Fruit fly (Drosophila melanogaster) whole organism, embryonic: ENCODE results near the gene CG32373.

Source experiments
- CG10959 ChIP-seq: fragments of 200-800 bp; sonication (Bioruptor generic); IDR thresholded peaks from 2 replicates; pipeline ENCODE4 v1.3.6; 2022; ENCODE audit warnings: missing biosample characterization, missing genetic modification characterization
- CG12219 ChIP-seq: fragments of 200-800 bp; sonication (Bioruptor generic); optimal IDR thresholded peaks from 3 replicates; lab custom pipeline; 2018; ENCODE audit warnings: missing biosample characterization, mild to moderate bottlenecking, missing genetic modification characterization
- CG13123 ChIP-seq: fragments of 200-800 bp; sonication (Bioruptor generic); optimal IDR thresholded peaks from 2 replicates; lab custom pipeline; 2016; ENCODE audit warnings: missing biosample characterization, missing genetic modification characterization
- CG15073 ChIP-seq: fragments of 200-800 bp; sonication (Bioruptor generic); optimal IDR thresholded peaks from 2 replicates; lab custom pipeline; 2016; ENCODE audit warnings: missing biosample characterization, missing genetic modification characterization
- CG15601 ChIP-seq: fragments of 200-800 bp; sonication (Bioruptor generic); optimal IDR thresholded peaks from 3 replicates; lab custom pipeline; 2019; ENCODE audit warnings: missing biosample characterization, mild to moderate bottlenecking, missing genetic modification characterization, moderate library complexity
- CG17385 ChIP-seq: fragments of 200-800 bp; sonication (Bioruptor generic); optimal IDR thresholded peaks from 3 replicates; lab custom pipeline; 2018; ENCODE audit warnings: missing biosample characterization, mild to moderate bottlenecking, missing genetic modification characterization
- CG17802 ChIP-seq: fragments of 200-800 bp; sonication (Bioruptor generic); optimal IDR thresholded peaks from 2 replicates; lab custom pipeline; 2018; ENCODE audit warnings: missing biosample characterization, mild to moderate bottlenecking, missing genetic modification characterization, moderate library complexity
- CG18476 ChIP-seq: fragments of 200-800 bp; sonication (Bioruptor generic); optimal IDR thresholded peaks from 2 replicates; lab custom pipeline; 2016; ENCODE audit warnings: missing biosample characterization, mild to moderate bottlenecking, missing genetic modification characterization
- CG2678 ChIP-seq: fragments of 200-800 bp; sonication (Bioruptor generic); optimal IDR thresholded peaks from 3 replicates; lab custom pipeline; 2019; ENCODE audit warnings: missing biosample characterization, mild to moderate bottlenecking, missing genetic modification characterization, moderate library complexity
- CG2875 ChIP-seq: fragments of 200-800 bp; sonication (Bioruptor generic); optimal IDR thresholded peaks from 2 replicates; lab custom pipeline; 2017; ENCODE audit warnings: missing biosample characterization, mild to moderate bottlenecking, missing genetic modification characterization, missing genetic modification reagents
- CG32532 ChIP-seq: fragments of 200-800 bp; sonication (Bioruptor generic); IDR thresholded peaks from 2 replicates; pipeline ENCODE4 v1.3.6; 2022; ENCODE audit warnings: missing biosample characterization, missing genetic modification characterization
- CG3847 ChIP-seq: fragments of 200-800 bp; sonication (Bioruptor generic); IDR thresholded peaks from 2 replicates; pipeline ENCODE4 v1.3.6; 2022; ENCODE audit warnings: missing biosample characterization, missing genetic modification characterization
- CG3995 ChIP-seq: fragments of 200-800 bp; sonication (Bioruptor generic); optimal IDR thresholded peaks from 3 replicates; lab custom pipeline; 2016; ENCODE audit warnings: missing biosample characterization, missing genetic modification characterization
- CG4328 ChIP-seq: fragments of 200-800 bp; sonication (Bioruptor generic); optimal IDR thresholded peaks from 3 replicates; lab custom pipeline; 2017; ENCODE audit warnings: missing biosample characterization, missing genetic modification reagents, missing genetic modification characterization
- CG4707 ChIP-seq: fragments of 200-800 bp; sonication (Bioruptor generic); optimal IDR thresholded peaks from 2 replicates; lab custom pipeline; 2018; ENCODE audit warnings: missing biosample characterization, mild to moderate bottlenecking, missing genetic modification characterization, moderate library complexity
- CG4820 ChIP-seq: fragments of 200-800 bp; sonication (Bioruptor generic); optimal IDR thresholded peaks from 3 replicates; lab custom pipeline; 2016; ENCODE audit warnings: missing biosample characterization, missing genetic modification characterization
- CG6689 ChIP-seq: fragments of 200-800 bp; sonication (Bioruptor generic); IDR thresholded peaks from 2 replicates; pipeline ENCODE4 v1.3.6; 2022; ENCODE audit warnings: missing biosample characterization, missing genetic modification characterization
- CG7928 ChIP-seq: fragments of 200-800 bp; sonication (Bioruptor generic); optimal IDR thresholded peaks from 2 replicates; lab custom pipeline; 2017; ENCODE audit warnings: missing biosample characterization, mild to moderate bottlenecking, missing genetic modification characterization
- CG8478 ChIP-seq: fragments of >200 bp; optimal IDR thresholded peaks from 2 replicates; lab custom pipeline; 2018
- CG9727 ChIP-seq: fragments of 200-800 bp; sonication (Bioruptor generic); optimal IDR thresholded peaks from 3 replicates; lab custom pipeline; 2017; ENCODE audit warnings: missing biosample characterization, mild to moderate bottlenecking, missing genetic modification characterization
- CrebB ChIP-seq: fragments of 200-800 bp; sonication (Bioruptor generic); optimal IDR thresholded peaks from 3 replicates; lab custom pipeline; 2018; ENCODE audit warnings: missing biosample characterization, mild to moderate bottlenecking, missing genetic modification characterization
- Fer2 ChIP-seq: fragments of 200-800 bp; sonication (Bioruptor generic); optimal IDR thresholded peaks from 2 replicates; lab custom pipeline; 2018; ENCODE audit warnings: missing biosample characterization, mild to moderate bottlenecking, missing genetic modification characterization, moderate library complexity
- HLH3B ChIP-seq: fragments of 200-800 bp; sonication (Bioruptor generic); IDR thresholded peaks from 2 replicates; pipeline ENCODE4 v1.3.6; 2022; ENCODE audit warnings: missing biosample characterization, missing genetic modification characterization
- HLH54F ChIP-seq: fragments of 200-800 bp; sonication (Bioruptor generic); optimal IDR thresholded peaks from 3 replicates; lab custom pipeline; 2016; ENCODE audit warnings: missing biosample characterization, missing genetic modification characterization
- Hr51 ChIP-seq, 2 experiments: fragments of 200-800 bp; sonication (Bioruptor generic); optimal IDR thresholded peaks; 2 replicates in 1 of 2; 3 replicates in 1 of 2; lab custom pipeline; 2016 to 2018; ENCODE audit warnings: missing biosample characterization in 2 of 2, missing genetic modification characterization in 2 of 2, mild to moderate bottlenecking in 1 of 2, moderate library complexity in 1 of 2
- Hsf ChIP-seq: fragments of 200-800 bp; sonication (Bioruptor generic); optimal IDR thresholded peaks from 3 replicates; lab custom pipeline; 2016; ENCODE audit warnings: missing biosample characterization, missing genetic modification characterization
- Mad ChIP-seq: fragments of 200-800 bp; sonication (Bioruptor generic); optimal IDR thresholded peaks from 2 replicates; lab custom pipeline; 2016; ENCODE audit warnings: missing biosample characterization, missing genetic modification characterization
- Mrtf ChIP-seq: fragments of 200-800 bp; sonication (Bioruptor generic); IDR thresholded peaks from 3 replicates; pipeline ENCODE4 v1.3.6; 2022; ENCODE audit warnings: missing biosample characterization, missing genetic modification characterization
- Neu2 ChIP-seq: fragments of 200-800 bp; sonication (Bioruptor generic); optimal IDR thresholded peaks from 3 replicates; lab custom pipeline; 2016; ENCODE audit warnings: missing biosample characterization, missing genetic modification characterization, borderline replicate concordance
- Xrp1 ChIP-seq: fragments of 200-800 bp; sonication (Bioruptor generic); IDR thresholded peaks from 2 replicates; pipeline ENCODE4 v1.3.6; 2022; ENCODE audit warnings: missing biosample characterization, missing genetic modification characterization
- ash1 ChIP-seq: fragments of 200-800 bp; sonication (Bioruptor generic); optimal IDR thresholded peaks from 2 replicates; lab custom pipeline; 2018; ENCODE audit warnings: missing biosample characterization, mild to moderate bottlenecking, missing genetic modification characterization
- bigmax ChIP-seq: fragments of 200-800 bp; sonication (Bioruptor generic); optimal IDR thresholded peaks from 2 replicates; lab custom pipeline; 2018; ENCODE audit warnings: missing biosample characterization, mild to moderate bottlenecking, missing genetic modification characterization
- cato ChIP-seq: fragments of 200-800 bp; sonication (Bioruptor generic); optimal IDR thresholded peaks from 2 replicates; lab custom pipeline; 2016; ENCODE audit warnings: missing biosample characterization, missing genetic modification characterization, borderline replicate concordance
- chif ChIP-seq, 2 experiments: fragments of 200-800 bp; sonication (Bioruptor generic); optimal IDR thresholded peaks; 3 replicates each; lab custom pipeline; 2016; ENCODE audit warnings: missing biosample characterization in 2 of 2, missing genetic modification characterization in 2 of 2
- chm ChIP-seq: fragments of 200-800 bp; sonication (Bioruptor generic); IDR thresholded peaks from 2 replicates; pipeline ENCODE4 v1.3.6; 2022; ENCODE audit warnings: missing biosample characterization, missing genetic modification characterization
- chn ChIP-seq: fragments of 200-800 bp; sonication (Bioruptor generic); optimal IDR thresholded peaks from 2 replicates; lab custom pipeline; 2016; ENCODE audit warnings: missing biosample characterization, missing genetic modification characterization
- ci ChIP-seq: fragments of 200-800 bp; sonication (Bioruptor generic); IDR thresholded peaks from 3 replicates; pipeline ENCODE4 v1.3.6; 2022; ENCODE audit warnings: missing biosample characterization, missing genetic modification characterization
- disco-r ChIP-seq: fragments of 200-800 bp; sonication (Bioruptor generic); optimal IDR thresholded peaks from 2 replicates; lab custom pipeline; 2016; ENCODE audit warnings: missing biosample characterization, missing genetic modification characterization
- en ChIP-seq: fragments of 200-800 bp; sonication (Bioruptor generic); optimal IDR thresholded peaks from 2 replicates; lab custom pipeline; 2016; ENCODE audit warnings: missing biosample characterization, missing genetic modification characterization
- grn ChIP-seq: fragments of 200-800 bp; sonication (Bioruptor generic); optimal IDR thresholded peaks from 3 replicates; lab custom pipeline; 2017; ENCODE audit warnings: missing biosample characterization, missing genetic modification characterization
- ind ChIP-seq: fragments of 200-800 bp; sonication (Bioruptor generic); optimal IDR thresholded peaks from 3 replicates; lab custom pipeline; 2016; ENCODE audit warnings: missing biosample characterization, missing genetic modification characterization
- insv ChIP-seq, 2 experiments: fragments of 200-800 bp; sonication (Bioruptor generic); optimal IDR thresholded peaks; 3 replicates each; lab custom pipeline; 2016 to 2018; ENCODE audit warnings: missing biosample characterization in 2 of 2, missing genetic modification characterization in 2 of 2
- inv ChIP-seq: fragments of 200-800 bp; sonication (Bioruptor generic); IDR thresholded peaks from 2 replicates; pipeline ENCODE4 v1.3.6; 2022; ENCODE audit warnings: missing biosample characterization, missing genetic modification characterization; ENCODE audit not compliant: partially characterized antibody
- klu ChIP-seq: fragments of 200-800 bp; sonication (Bioruptor generic); IDR thresholded peaks from 2 replicates; pipeline ENCODE4 v1.3.6; 2022; ENCODE audit warnings: missing biosample characterization, missing genetic modification characterization
- luna ChIP-seq: fragments of 200-800 bp; sonication (Bioruptor generic); optimal IDR thresholded peaks from 2 replicates; lab custom pipeline; 2016; ENCODE audit warnings: missing biosample characterization, missing genetic modification characterization
- pb ChIP-seq: fragments of 200-800 bp; sonication (Bioruptor generic); optimal IDR thresholded peaks from 3 replicates; lab custom pipeline; 2016; ENCODE audit warnings: missing biosample characterization, missing genetic modification characterization
- pita ChIP-seq: fragments of 200-800 bp; sonication (Bioruptor generic); optimal IDR thresholded peaks from 2 replicates; lab custom pipeline; 2017; ENCODE audit warnings: missing biosample characterization, mild to moderate bottlenecking, missing genetic modification characterization
- sens-2 ChIP-seq: fragments of 200-800 bp; sonication (Bioruptor generic); IDR thresholded peaks from 2 replicates; pipeline ENCODE4 v1.3.6; 2022; ENCODE audit warnings: missing biosample characterization, missing genetic modification characterization
- vvl ChIP-seq: fragments of 200-800 bp; sonication (Bioruptor generic); IDR thresholded peaks from 2 replicates; pipeline ENCODE4 v1.3.6; 2022; ENCODE audit warnings: missing biosample characterization, missing genetic modification characterization
- wek ChIP-seq: fragments of 200-800 bp; sonication (Bioruptor generic); optimal IDR thresholded peaks from 3 replicates; lab custom pipeline; 2018; ENCODE audit warnings: missing biosample characterization, mild to moderate bottlenecking, missing genetic modification characterization, moderate library complexity

Gene CG32373

dm6 chr3L:7718561-7719417 lies 68.4 kb downstream of the CG32373 start, which contains the start of gene Mcad (continued):
- TF ChIP-seq CG9727 (GFP tag; lab: Kevin White, UChicago) (peak; percentile 90), klu (GFP tag; lab: Robert Waterston, UW) (peak; percentile 91), HLH3B (GFP tag; lab: Robert Waterston, UW) (peak; percentile 95), Mad (GFP tag; lab: Kevin White, UChicago) (peak; percentile 53), Hr51 (GFP tag; optimal IDR thresholded peaks at IDR 0.05; lab: Kevin White, UChicago) (peak; percentile 8 to 94), pita (GFP tag; lab: Kevin White, UChicago) (no peak), CG17385 (GFP tag; lab: Kevin White, UChicago) (peak; percentile 77), pb (GFP tag; lab: Kevin White, UChicago) (no peak), CG13123 (GFP tag; lab: Kevin White, UChicago) (peak; percentile 51), ind (GFP tag; lab: Kevin White, UChicago) (peak; percentile 97), grn (no peak), Neu2 (GFP tag; lab: Kevin White, UChicago) (no peak), chm (GFP tag; lab: Robert Waterston, UW) (peak; percentile 65; the same call in 1 of the 2 replicates), CG15073 (GFP tag; lab: Kevin White, UChicago) (peak; percentile 27), CG4328 (GFP tag; lab: Kevin White, UChicago) (peak; percentile 82), CG10959 (GFP tag; lab: Robert Waterston, UW) (peak; percentile 56), CrebB (peak; percentile 10), HLH54F (GFP tag; lab: Kevin White, UChicago) (peak; percentile 65), ash1 (GFP tag; lab: Kevin White, UChicago) (peak; percentile 43), chif (GFP tag; optimal IDR thresholded peaks at IDR 0.05; lab: Kevin White, UChicago) (peak; percentile 17 to 40), inv (GFP tag; lab: Robert Waterston, UW) (no peak), CG18476 (peak; percentile 87), bigmax (no peak), CG12219 (GFP tag; lab: Kevin White, UChicago) (peak; percentile 71), cato (GFP tag; lab: Kevin White, UChicago) (peak; percentile 51), wek (peak; percentile 18), insv (GFP tag; optimal IDR thresholded peaks at IDR 0.05; lab: Kevin White, UChicago) (no peak), Fer2 (peak; percentile 81), CG2678 (tag; lab: Kevin White, UChicago) (peak; percentile 97), disco-r (no peak), luna (peak; percentile 26), ci (GFP tag; lab: Robert Waterston, UW) (peak; percentile 81), CG17802 (tag; lab: Kevin White, UChicago) (peak; percentile 82), CG3995 (GFP tag; lab: Kevin White, UChicago) (peak; percentile 70), Mrtf (GFP tag; lab: Robert Waterston, UW) (peak; percentile 84), CG6689 (GFP tag; lab: Robert Waterston, UW) (peak; percentile 81), chn (GFP tag; lab: Kevin White, UChicago) (peak; percentile 43), CG2875 (GFP tag; lab: Kevin White, UChicago) (peak; percentile 75), Xrp1 (GFP tag; lab: Robert Waterston, UW) (peak; percentile 88), Hsf (GFP tag; lab: Kevin White, UChicago) (peak; percentile 69), en (GFP tag; lab: Kevin White, UChicago) (no peak), CG8478 (no peak), CG4820 (GFP tag; lab: Kevin White, UChicago) (peak; percentile 93), sens-2 (GFP tag; lab: Robert Waterston, UW) (no peak), CG3847 (peak; percentile 96), CG7928 (peak; percentile 57), CG32532 (GFP tag; lab: Robert Waterston, UW) (peak; percentile 85), CG4707 (no peak), CG15601 (tag; lab: Kevin White, UChicago) (peak; percentile 54), vvl (GFP tag; lab: Robert Waterston, UW) (peak; percentile 79)
